Fruit fly (Drosophila melanogaster): Measurements from ENCODE around the gene CG9098.
A peak's percentile ranks its signal among the peaks of the same experiment; 100 is the strongest.

The CG9098 gene

dm6 chr2L:6037830-6038229 is 25.7 kb upstream of the CG9098 start, which contains the start of the genes CG9117 and CG31643 (continued):
- TF ChIP-seq CG12744 (GFP tag; optimal IDR thresholded peaks at IDR 0.05) (peak; percentile 53), ase (GFP tag; IDR thresholded peaks at IDR 0.05) (0 out of 3 replicates have a peak, but pooled peaks have one; percentile 47), CG9609 (GFP tag; optimal IDR thresholded peaks at IDR 0.05) (peak; percentile 65), az2 (GFP tag; optimal IDR thresholded peaks at IDR 0.05) (peak; percentile 57), br (optimal IDR thresholded peaks at IDR 0.05) (no peak), scrt (GFP tag; optimal IDR thresholded peaks at IDR 0.05) (peak; percentile 97), CG8924 (tag; optimal IDR thresholded peaks at IDR 0.05) (peak; percentile 53), CG33213 (GFP tag; optimal IDR thresholded peaks at IDR 0.05) (peak; percentile 47), Gug (GFP tag; IDR thresholded peaks at IDR 0.05) (no peak), pb (GFP tag; optimal IDR thresholded peaks at IDR 0.05) (no peak), cwo (GFP tag; optimal IDR thresholded peaks at IDR 0.05) (peak; percentile 32), NC2β (GFP tag; optimal IDR thresholded peaks at IDR 0.05) (peak; percentile 32), ap (GFP tag; IDR thresholded peaks at IDR 0.05) (no peak), Adf1 (GFP tag; IDR thresholded peaks at IDR 0.05) (no peak), Six4 (GFP tag; optimal IDR thresholded peaks at IDR 0.05) (peak; percentile 54), CG13287 (GFP tag; IDR thresholded peaks at IDR 0.05; ENCODE audit: partially characterized antibody) (peak; percentile 62), Chrac-16 (GFP tag; optimal IDR thresholded peaks at IDR 0.05) (peak; percentile 31), CG16813 (GFP tag; IDR thresholded peaks at IDR 0.05; ENCODE audit: partially characterized antibody) (no peak), NfI (GFP tag; optimal IDR thresholded peaks at IDR 0.05) (peak; percentile 63), CG11093 (GFP tag; IDR thresholded peaks at IDR 0.05) (no peak), Dip3 (GFP tag; optimal IDR thresholded peaks at IDR 0.05) (peak; percentile 68), ken (GFP tag; IDR thresholded peaks at IDR 0.05) (no peak), Dref (GFP tag; IDR thresholded peaks at IDR 0.05) (no peak), CG17186 (GFP tag; optimal IDR thresholded peaks at IDR 0.05) (peak; percentile 30), kni (GFP tag; optimal IDR thresholded peaks at IDR 0.05) (peak; percentile 45), Blimp-1 (GFP tag; optimal IDR thresholded peaks at IDR 0.05) (no peak), Bdp1 (GFP tag; optimal IDR thresholded peaks at IDR 0.05) (peak; percentile 29), HLH4C (GFP tag; IDR thresholded peaks at IDR 0.05; ENCODE audit: partially characterized antibody) (no peak), CG34224 (GFP tag; IDR thresholded peaks at IDR 0.05; ENCODE audit: partially characterized antibody) (peak; percentile 60; the same call in 2 of the 3 replicates), zfh2 (GFP tag; optimal IDR thresholded peaks at IDR 0.05) (peak; percentile 68), cas (GFP tag; IDR thresholded peaks at IDR 0.05) (no peak), CG10654 (GFP tag; optimal IDR thresholded peaks at IDR 0.05) (peak; percentile 41), CG4820 (GFP tag; optimal IDR thresholded peaks at IDR 0.05) (peak; percentile 49), D19A (tag; optimal IDR thresholded peaks at IDR 0.05) (no peak), D (optimal IDR thresholded peaks at IDR 0.05) (no peak), D (GFP tag; optimal IDR thresholded peaks at IDR 0.05) (no peak), run (tag; optimal IDR thresholded peaks at IDR 0.05) (no peak), CG17612 (GFP tag; IDR thresholded peaks at IDR 0.05) (no peak), CG6689 (GFP tag; IDR thresholded peaks at IDR 0.05) (no peak), CG10147 (GFP tag; optimal IDR thresholded peaks at IDR 0.05) (peak; percentile 21), eyg (GFP tag; optimal IDR thresholded peaks at IDR 0.05) (peak; percentile 42), CG12659 (GFP tag; optimal IDR thresholded peaks at IDR 0.05) (peak; percentile 69), CG34422 (GFP tag; IDR thresholded peaks at IDR 0.05) (peak; percentile 63; the same call in 1 of the 3 replicates), CG10462 (GFP tag; optimal IDR thresholded peaks at IDR 0.05) (peak; percentile 13), sob (GFP tag; IDR thresholded peaks at IDR 0.05) (peak; percentile 58; the same call in 1 of the 2 replicates), tap (tag; optimal IDR thresholded peaks at IDR 0.05) (no peak), Eip74EF (GFP tag; optimal IDR thresholded peaks at IDR 0.05) (no peak), grn (GFP tag; optimal IDR thresholded peaks at IDR 0.05) (no peak), CG9932 (GFP tag; IDR thresholded peaks at IDR 0.05) (peak; percentile 60), ato (GFP tag; IDR thresholded peaks at IDR 0.05; ENCODE audit: partially characterized antibody) (no peak), aop (GFP tag; IDR thresholded peaks at IDR 0.05) (no peak), CG9727 (GFP tag; optimal IDR thresholded peaks at IDR 0.05) (peak; percentile 51)

Data from whole organism, embryonic.